Fruit fly (Drosophila melanogaster) whole organism, pupa: ENCODE results near the gene CG10137.

Experiments
- CG14655 ChIP-seq: fragments of 200-800 bp; sonication (Bioruptor generic); optimal IDR thresholded peaks from 3 replicates; lab custom pipeline; 2017; ENCODE audit warnings: mild to moderate bottlenecking, missing biosample characterization, missing genetic modification reagents, missing genetic modification characterization
- CG32121 ChIP-seq: fragments of 200-800 bp; sonication (Bioruptor generic); IDR thresholded peaks from 2 replicates; pipeline ENCODE4 v1.3.6; 2022; ENCODE audit warnings: missing biosample characterization, missing genetic modification characterization
- CG9948 ChIP-seq: fragments of 200-800 bp; sonication (Bioruptor generic); optimal IDR thresholded peaks from 2 replicates; lab custom pipeline; 2018; ENCODE audit warnings: missing biosample characterization, mild to moderate bottlenecking, missing genetic modification characterization, moderate library complexity
- Ets98B ChIP-seq: fragments of 200-800 bp; sonication (Bioruptor generic); IDR thresholded peaks from 2 replicates; pipeline ENCODE4 v1.3.6; 2022; ENCODE audit warnings: missing biosample characterization, missing genetic modification characterization
- fd96Ca ChIP-seq: fragments of 200-800 bp; sonication (Bioruptor generic); IDR thresholded peaks from 3 replicates; pipeline ENCODE4 v1.3.6; 2022; ENCODE audit warnings: missing biosample characterization, missing genetic modification characterization

DNA sequence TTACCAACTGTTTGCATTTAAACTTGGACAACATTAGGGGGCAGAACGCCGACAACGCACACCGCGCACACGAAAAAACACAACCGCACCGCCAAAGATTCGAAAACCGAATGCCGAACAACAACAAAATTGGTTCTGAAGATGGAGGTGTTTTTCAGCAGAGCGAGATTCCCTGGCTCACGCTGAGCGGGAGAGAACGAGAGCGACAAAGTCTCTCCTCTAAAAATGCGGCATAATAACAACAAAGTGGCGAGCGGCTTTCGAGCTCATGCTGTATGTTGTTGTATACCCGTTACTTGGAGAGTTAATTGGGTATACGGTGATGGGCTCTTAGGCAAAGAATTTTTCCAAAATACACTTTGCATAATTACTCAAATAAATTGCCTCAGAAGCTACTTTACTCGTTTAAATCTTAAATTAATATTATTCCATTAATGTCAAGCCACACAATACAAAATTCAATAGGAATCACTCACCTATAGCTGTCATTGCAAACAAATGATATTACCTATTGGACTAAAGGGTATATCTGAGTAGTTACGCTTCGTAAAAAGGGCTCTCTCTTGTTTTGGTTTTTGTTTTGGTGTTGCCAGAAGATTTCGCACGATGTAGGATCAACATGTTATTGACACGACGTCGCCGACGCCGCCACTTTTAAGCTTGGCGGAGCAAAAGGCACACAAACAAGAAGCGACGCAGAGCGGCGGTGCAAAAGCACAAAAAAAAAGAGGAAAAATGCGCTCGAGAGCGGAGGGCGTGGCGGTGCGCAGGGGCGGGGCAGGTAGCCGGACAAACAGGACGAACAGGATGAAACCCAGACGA is 46.2 kb downstream of the CG10137 start:
- TF ChIP-seq CG14655 (GFP tag; lab: Kevin White, UChicago), result peak; percentile 96
- TF ChIP-seq CG9948 (tag; lab: Kevin White, UChicago), result peak; percentile 93
- peak; percentile 71 for TF ChIP-seq Ets98B (GFP tag; lab: Robert Waterston, UW)
- peak; percentile 59; the same call in 1 of the 3 replicates for TF ChIP-seq fd96Ca (GFP tag; lab: Robert Waterston, UW)
- peak; percentile 78 for TF ChIP-seq CG32121 (GFP tag; lab: Robert Waterston, UW)
